Worm (Caenorhabditis elegans) whole organism, L1 larva: ENCODE results near the gene tbc-20.

ENCODE experiments used
- nhr-237 ChIP-seq: fragments of 150-350 bp; optimal IDR thresholded peaks from 2 replicates; lab custom pipeline; 2014; ENCODE audit warnings: missing biosample characterization, missing genetic modification characterization
- sptf-1 ChIP-seq: fragments of 150-350 bp; optimal IDR thresholded peaks from 2 replicates; lab custom pipeline; 2014; ENCODE audit warnings: missing biosample characterization, missing genetic modification characterization

- TF ChIP-seq nhr-237: no peak
- TF ChIP-seq sptf-1 (tag; lab: Kevin White, UChicago): no peak
Measured at ce11 chrII:14757711-14758110, 40.6 kb upstream of the tbc-20 start, which contains the start of gene Y54E2A.5.
